Worm (Caenorhabditis elegans): ENCODE data around the gene ubc-7.

DNA sequence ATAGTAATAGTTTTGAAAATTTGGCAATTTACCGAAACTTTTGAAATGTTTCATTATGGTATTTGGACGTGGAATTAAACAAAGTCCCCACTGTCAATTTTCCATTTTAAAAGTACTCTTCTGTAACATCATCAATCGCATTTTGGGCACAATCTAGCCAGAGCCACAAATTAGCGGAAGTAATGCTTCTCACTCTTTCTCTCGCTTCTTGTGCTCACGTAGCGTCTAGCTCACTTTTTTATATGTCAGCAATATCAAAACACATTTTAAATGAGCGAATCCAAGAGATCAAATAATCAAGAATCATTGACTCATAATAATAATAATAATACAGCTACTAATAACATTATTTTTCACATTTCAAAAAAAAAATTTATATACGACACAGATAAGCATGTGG, 33.0 kb upstream of the ubc-7 start:
- no peak for TF ChIP-seq B0019.2 (GFP tag; conservative IDR thresholded peaks at IDR 0.05)
- TF ChIP-seq F55B11.4 (tag; optimal IDR thresholded peaks at IDR 0.05; ENCODE audit: borderline replicate concordance, insufficient read depth), result no peak
- no peak for TF ChIP-seq egl-18 (GFP tag; IDR thresholded peaks at IDR 0.05)
- no peak for TF ChIP-seq ceh-79 (tag; optimal IDR thresholded peaks at IDR 0.05)
